Worm (Caenorhabditis elegans): Measurements from ENCODE around the gene angl-1.

Gene angl-1

DNA sequence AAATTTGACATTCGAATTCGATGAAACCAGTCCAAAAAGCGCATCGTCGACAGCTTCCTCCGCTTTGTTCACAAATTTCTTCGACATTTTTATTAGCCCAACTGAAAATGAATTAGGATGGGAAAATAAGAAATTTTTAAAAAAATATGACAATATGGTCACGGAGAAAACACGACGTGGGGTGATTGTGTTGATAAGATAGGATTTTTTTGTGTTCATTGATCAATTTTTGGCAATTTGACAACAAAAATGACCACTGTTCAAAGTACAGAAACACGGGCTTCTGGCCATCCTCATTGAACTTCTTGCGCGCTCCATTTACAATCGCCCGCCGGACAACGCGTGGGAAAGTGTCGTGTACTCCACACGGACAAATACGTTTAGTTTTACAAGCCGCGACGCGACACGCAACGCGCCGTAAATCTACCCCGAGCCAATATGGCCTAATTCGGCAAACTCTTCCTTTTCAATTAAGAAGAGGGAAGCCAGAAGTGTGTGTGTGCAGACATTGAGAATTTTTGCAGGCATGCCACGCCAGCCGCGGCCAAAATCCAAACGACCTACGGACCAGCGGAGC is at the start of gene angl-1, which contains the start of gene W02H5.8:
angl-1 (plus strand) TSS at position 527 of the 577 bp plus-strand sequence.
W02H5.8 (minus strand) TSS at position 101 of the 577 bp plus-strand sequence.
- TF ChIP-seq lin-32 (GFP tag; optimal IDR thresholded peaks at IDR 0.05) (no peak), mls-2 (tag; optimal IDR thresholded peaks at IDR 0.05) (no peak), nhr-76 (tag; optimal IDR thresholded peaks at IDR 0.05) (no peak), cnd-1 (tag; optimal IDR thresholded peaks at IDR 0.05) (no peak), nhr-2 (tag; optimal IDR thresholded peaks at IDR 0.05) (no peak), sptf-1 (tag; optimal IDR thresholded peaks at IDR 0.05) (no peak), nhr-237 (tag; optimal IDR thresholded peaks at IDR 0.05) (no peak), drap-1 (GFP tag; optimal IDR thresholded peaks at IDR 0.05) (no peak), nhr-28 (tag; optimal IDR thresholded peaks at IDR 0.05) (no peak), elt-3 (tag; optimal IDR thresholded peaks at IDR 0.05) (no peak), blmp-1 (tag; optimal IDR thresholded peaks at IDR 0.05) (no peak), pha-4 (tag; optimal IDR thresholded peaks at IDR 0.05) (no peak), M03D4.4 (tag; optimal IDR thresholded peaks at IDR 0.05) (no peak), tbx-8 (GFP tag; optimal IDR thresholded peaks at IDR 0.05) (no peak), flh-1 (GFP tag; optimal IDR thresholded peaks at IDR 0.05) (no peak), unc-62 (GFP tag; optimal IDR thresholded peaks at IDR 0.05) (no peak), ceh-83 (GFP tag; optimal IDR thresholded peaks at IDR 0.05) (no peak), lsy-2 (tag; optimal IDR thresholded peaks at IDR 0.05) (no peak), elt-1 (tag; optimal IDR thresholded peaks at IDR 0.05; ENCODE audit: borderline replicate concordance, insufficient read depth) (no peak)

DNA sequence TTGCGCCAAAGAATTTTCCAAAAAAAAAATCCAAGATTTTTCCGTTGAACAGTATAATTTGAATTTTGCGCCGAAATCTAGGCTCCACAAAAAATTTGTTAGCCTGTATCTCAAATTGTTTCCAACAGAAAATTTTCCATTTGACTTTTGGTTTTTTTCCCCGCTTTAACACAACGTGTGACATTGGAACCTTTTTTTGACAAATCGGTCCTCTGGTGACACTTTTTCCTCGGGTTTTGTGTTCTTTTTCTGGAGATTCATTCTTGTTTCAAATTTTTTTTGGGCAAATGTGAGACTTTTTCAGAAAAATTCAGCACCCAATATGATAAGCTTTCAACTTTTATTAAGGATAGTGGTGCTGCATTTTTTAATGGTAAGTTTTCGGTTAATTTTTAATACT is 44.5 kb upstream of the angl-1 start, which contains the start of gene acr-17:
acr-17 (plus strand) TSS at position 301 of the 400 bp plus-strand sequence.
- no peak for TF ChIP-seq snpc-4 (tag; optimal IDR thresholded peaks at IDR 0.05)
- no peak for TF ChIP-seq ceh-83 (GFP tag; optimal IDR thresholded peaks at IDR 0.05)
- TF ChIP-seq unc-62 (GFP tag; optimal IDR thresholded peaks at IDR 0.05) = no peak
- no peak for TF ChIP-seq drap-1 (GFP tag; optimal IDR thresholded peaks at IDR 0.05)
- TF ChIP-seq blmp-1 (tag; optimal IDR thresholded peaks at IDR 0.05) = no peak
- no peak for TF ChIP-seq lsy-2 (tag; optimal IDR thresholded peaks at IDR 0.05)
- no peak for TF ChIP-seq ztf-11 (tag; optimal IDR thresholded peaks at IDR 0.05)
- no peak for TF ChIP-seq nhr-237 (tag; optimal IDR thresholded peaks at IDR 0.05)
- TF ChIP-seq hlh-1 (tag; optimal IDR thresholded peaks at IDR 0.05) = no peak
- no peak for TF ChIP-seq mep-1 (tag; optimal IDR thresholded peaks at IDR 0.05)
- no peak for TF ChIP-seq flh-1 (GFP tag; optimal IDR thresholded peaks at IDR 0.05)
- TF ChIP-seq lin-32 (GFP tag; optimal IDR thresholded peaks at IDR 0.05) = no peak
- no peak for TF ChIP-seq mab-5 (tag; optimal IDR thresholded peaks at IDR 0.05)

DNA sequence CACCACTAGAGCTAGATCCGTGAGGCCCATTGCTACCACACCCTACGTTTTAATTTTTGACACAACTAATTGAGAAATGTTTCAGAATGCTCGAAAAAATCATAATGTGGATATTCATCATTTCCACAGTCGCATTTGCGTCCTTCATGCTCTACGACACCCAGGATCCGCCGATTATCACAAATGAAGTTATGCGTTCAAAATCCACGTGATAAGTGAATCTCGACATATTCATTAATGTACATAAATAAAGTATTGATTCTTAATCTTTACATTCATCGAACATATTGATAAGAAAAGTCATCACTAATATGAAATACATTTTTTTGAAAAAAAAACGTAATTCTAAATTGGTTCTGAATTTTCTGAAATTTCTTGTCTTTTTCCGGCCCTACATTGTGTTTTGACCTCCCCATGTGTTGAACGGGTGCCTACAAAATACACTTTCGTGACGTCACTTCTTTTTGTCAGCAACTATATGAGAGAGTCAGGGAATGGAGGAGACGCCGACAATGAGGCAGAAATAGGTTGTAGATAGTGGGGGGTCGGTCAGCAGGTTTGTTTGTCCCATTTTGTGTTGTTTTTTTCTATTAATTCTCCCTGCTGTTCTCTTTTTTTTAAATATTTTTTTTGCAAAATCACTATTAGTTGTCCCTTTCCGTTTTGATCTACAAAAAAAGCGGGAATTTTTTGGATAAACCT is 37.7 kb upstream of the angl-1 start, which contains the start of gene F53E10.1:
F53E10.1 (plus strand) TSS at position 325 of the 702 bp plus-strand sequence.
- TF ChIP-seq hlh-1 (tag; optimal IDR thresholded peaks at IDR 0.05) = no peak
- TF ChIP-seq snpc-4 (tag; optimal IDR thresholded peaks at IDR 0.05) = no peak
- TF ChIP-seq ceh-83 (GFP tag; optimal IDR thresholded peaks at IDR 0.05) = peak; percentile 7

DNA sequence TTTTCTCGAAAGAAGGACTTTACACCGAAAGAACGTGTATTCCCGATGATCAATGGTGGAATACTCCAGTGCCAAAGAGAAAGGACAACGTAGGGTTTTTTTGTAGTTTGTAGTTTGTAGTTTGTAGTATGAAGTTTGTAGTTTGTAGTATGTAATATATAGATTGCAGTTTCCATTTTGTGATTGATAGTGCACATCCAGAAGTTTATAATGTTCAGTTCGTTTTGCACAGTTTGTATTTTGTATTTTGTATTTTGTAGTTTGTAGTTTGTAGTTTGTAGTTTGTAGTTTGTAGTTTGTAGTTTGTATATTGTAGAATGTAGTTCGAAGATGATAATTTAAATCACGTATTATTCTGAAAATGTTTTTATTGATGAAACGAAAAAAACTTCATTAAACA is 35.4 kb upstream of the angl-1 start:
- TF ChIP-seq nhr-237 (tag; optimal IDR thresholded peaks at IDR 0.05) (no peak), ceh-39 (tag; optimal IDR thresholded peaks at IDR 0.05) (no peak)

DNA sequence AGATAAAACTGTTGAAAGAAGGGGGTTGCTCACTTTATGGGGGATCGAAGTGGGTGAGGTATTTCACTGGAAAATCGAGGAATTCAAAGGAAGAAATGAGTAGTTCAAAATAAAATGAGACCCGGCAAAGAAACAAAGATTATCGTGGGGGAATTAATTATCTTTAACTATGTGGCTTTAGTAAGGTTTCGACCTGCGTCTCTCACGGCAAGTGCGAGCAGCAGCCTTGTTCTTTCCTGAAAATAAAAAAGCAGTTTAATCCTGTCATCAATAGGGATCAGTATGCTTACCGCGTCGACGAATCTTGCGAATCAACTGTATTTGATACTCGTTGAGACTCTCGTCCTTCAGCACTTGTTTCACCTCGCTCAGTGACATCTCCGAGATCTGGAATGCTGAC is 31.0 kb upstream of the angl-1 start, which contains the start of gene srh-271:
srh-271 (minus strand) TSS at position 101 of the 400 bp plus-strand sequence.
- TF ChIP-seq drap-1 (GFP tag; optimal IDR thresholded peaks at IDR 0.05) (no peak), ces-1 (GFP tag; optimal IDR thresholded peaks at IDR 0.05) (no peak), nhr-12 (tag; optimal IDR thresholded peaks at IDR 0.05) (no peak), nhr-2 (tag; optimal IDR thresholded peaks at IDR 0.05) (no peak), elt-1 (tag; optimal IDR thresholded peaks at IDR 0.05; ENCODE audit: borderline replicate concordance, insufficient read depth) (no peak), mep-1 (tag; optimal IDR thresholded peaks at IDR 0.05) (no peak), cnd-1 (tag; optimal IDR thresholded peaks at IDR 0.05) (no peak), lsy-2 (tag; optimal IDR thresholded peaks at IDR 0.05) (no peak), unc-62 (GFP tag; optimal IDR thresholded peaks at IDR 0.05) (no peak)

DNA sequence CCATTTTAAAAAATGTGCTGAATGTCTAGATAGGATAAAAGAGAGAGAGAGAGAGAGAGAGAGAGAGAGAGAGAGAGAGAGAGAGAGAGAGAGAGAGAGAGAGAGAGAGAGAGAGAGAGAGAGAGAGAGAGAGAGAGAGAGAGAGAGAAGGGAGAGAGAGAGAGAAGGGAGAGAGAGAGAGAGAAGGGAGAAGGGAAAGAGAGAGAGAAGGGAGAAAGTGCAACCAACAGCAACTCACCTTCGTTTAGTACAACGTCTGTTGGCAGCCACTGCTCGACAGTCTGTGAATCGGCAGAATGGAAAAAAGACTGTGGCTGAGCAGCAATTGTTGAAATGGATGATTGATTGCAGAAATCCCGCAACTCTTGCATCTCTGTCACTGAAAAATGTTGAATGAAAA is 29.1 kb upstream of the angl-1 start:
- TF ChIP-seq ceh-83 (GFP tag; optimal IDR thresholded peaks at IDR 0.05) = no peak
- no peak for TF ChIP-seq ceh-39 (tag; optimal IDR thresholded peaks at IDR 0.05)
- TF ChIP-seq flh-1 (GFP tag; optimal IDR thresholded peaks at IDR 0.05) = no peak
- TF ChIP-seq lin-32 (GFP tag; optimal IDR thresholded peaks at IDR 0.05) = peak; percentile 45
- no peak for TF ChIP-seq nhr-76 (tag; optimal IDR thresholded peaks at IDR 0.05)
- TF ChIP-seq pha-4 (tag; optimal IDR thresholded peaks at IDR 0.05) = no peak
- peak; percentile 32 for TF ChIP-seq M03D4.4 (tag; optimal IDR thresholded peaks at IDR 0.05)
- TF ChIP-seq nhr-2 (tag; optimal IDR thresholded peaks at IDR 0.05) = no peak
- TF ChIP-seq sem-2 (GFP tag; optimal IDR thresholded peaks at IDR 0.05) = no peak
- TF ChIP-seq lin-13 (tag; optimal IDR thresholded peaks at IDR 0.05) = no peak
- no peak for TF ChIP-seq elt-1 (tag; optimal IDR thresholded peaks at IDR 0.05; ENCODE audit: borderline replicate concordance, insufficient read depth)
- no peak for TF ChIP-seq ceh-43 (GFP tag; optimal IDR thresholded peaks at IDR 0.05)
- no peak for TF ChIP-seq ztf-11 (tag; optimal IDR thresholded peaks at IDR 0.05)
- TF ChIP-seq mls-2 (tag; optimal IDR thresholded peaks at IDR 0.05) = peak; percentile 3
- no peak for TF ChIP-seq tbx-8 (GFP tag; optimal IDR thresholded peaks at IDR 0.05)
